Fruit fly (Drosophila melanogaster): ENCODE data around the gene Josd.
A peak's percentile ranks its signal among the peaks of the same experiment; 100 is the strongest.

The Josd gene

DNA sequence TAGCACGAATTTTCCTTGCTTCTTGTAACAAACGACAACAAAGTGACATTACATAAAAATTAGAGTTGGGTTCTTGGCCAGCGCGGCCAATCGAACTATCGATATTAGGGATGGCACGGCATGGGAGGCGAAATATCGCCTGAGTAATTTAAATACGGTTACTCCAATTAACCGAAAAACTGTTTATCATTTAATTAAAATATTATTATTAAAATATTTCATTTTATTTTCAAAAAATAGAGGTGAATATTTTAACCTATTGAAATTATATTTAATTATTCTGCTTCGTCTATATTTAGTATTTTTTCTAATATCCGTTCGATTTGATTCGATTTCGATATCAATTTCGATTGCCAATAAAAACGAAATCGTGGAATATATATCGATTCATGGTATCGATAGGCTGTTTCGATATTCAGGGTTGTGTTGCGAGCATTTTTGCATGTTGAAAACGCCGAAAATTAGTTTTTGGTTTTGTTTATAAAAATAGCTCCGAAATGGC lies 5.5 kb upstream of the Josd start, which contains the start of the genes Rbcn-3A and Spx (continued):
- TF ChIP-seq CG1024 (GFP tag; IDR thresholded peaks at IDR 0.05) (no peak), Fer2 (tag; optimal IDR thresholded peaks at IDR 0.05) (no peak), dm (GFP tag; optimal IDR thresholded peaks at IDR 0.05) (no peak), maf-S (GFP tag; optimal IDR thresholded peaks at IDR 0.05) (no peak), grau (tag; optimal IDR thresholded peaks at IDR 0.05) (peak; percentile 53), CG6654 (GFP tag; optimal IDR thresholded peaks at IDR 0.05) (no peak), CG5245 (GFP tag; optimal IDR thresholded peaks at IDR 0.05) (no peak), CG2875 (GFP tag; optimal IDR thresholded peaks at IDR 0.05) (no peak), CG6791 (GFP tag; IDR thresholded peaks at IDR 0.05; ENCODE audit: partially characterized antibody) (peak; percentile 90), CG7786 (GFP tag; optimal IDR thresholded peaks at IDR 0.05) (no peak), chif (GFP tag; optimal IDR thresholded peaks at IDR 0.05) (no peak), vfl (GFP tag; optimal IDR thresholded peaks at IDR 0.05) (no peak), zen (tag; optimal IDR thresholded peaks at IDR 0.05) (no peak), CG10979 (tag; optimal IDR thresholded peaks at IDR 0.05) (peak; percentile 2), Hmr (GFP tag; optimal IDR thresholded peaks at IDR 0.05) (peak; percentile 27), CG17912 (GFP tag; optimal IDR thresholded peaks at IDR 0.05) (no peak), Sox100B (GFP tag; optimal IDR thresholded peaks at IDR 0.05) (peak; percentile 5), CG17361 (GFP tag; IDR thresholded peaks at IDR 0.05) (peak; percentile 62; the same call in 2 of the 3 replicates), Hey (tag; optimal IDR thresholded peaks at IDR 0.05) (no peak), CG12236 (GFP tag; optimal IDR thresholded peaks at IDR 0.05) (no peak), Usf (GFP tag; optimal IDR thresholded peaks at IDR 0.05) (no peak), dimm (GFP tag; IDR thresholded peaks at IDR 0.05) (no peak), CG14667 (GFP tag; IDR thresholded peaks at IDR 0.05) (no peak), vnd (GFP tag; IDR thresholded peaks at IDR 0.05; ENCODE audit: partially characterized antibody) (peak; percentile 85), CG5180 (GFP tag; optimal IDR thresholded peaks at IDR 0.05) (no peak), CG31388 (GFP tag; optimal IDR thresholded peaks at IDR 0.05) (no peak), stc (GFP tag; IDR thresholded peaks at IDR 0.05) (no peak), CG10274 (GFP tag; optimal IDR thresholded peaks at IDR 0.05) (no peak), Lpt (GFP tag; optimal IDR thresholded peaks at IDR 0.05) (no peak), BEAF-32 (GFP tag; optimal IDR thresholded peaks at IDR 0.05) (peak; percentile 87), gro (GFP tag; optimal IDR thresholded peaks at IDR 0.05) (no peak), CG7987 (GFP tag; optimal IDR thresholded peaks at IDR 0.05) (no peak), CG31441 (GFP tag; IDR thresholded peaks at IDR 0.05) (peak; percentile 36; the same call in 1 of the 2 replicates), onecut (GFP tag; IDR thresholded peaks at IDR 0.05) (no peak), CG16863 (GFP tag; optimal IDR thresholded peaks at IDR 0.05) (no peak), ssp (GFP tag; IDR thresholded peaks at IDR 0.05) (no peak), yki (optimal IDR thresholded peaks at IDR 0.05) (no peak), CG4404 (GFP tag; IDR thresholded peaks at IDR 0.05) (no peak), CTCF (GFP tag; optimal IDR thresholded peaks at IDR 0.05) (no peak), eyg (GFP tag; optimal IDR thresholded peaks at IDR 0.05) (no peak), Fer3 (tag; optimal IDR thresholded peaks at IDR 0.05) (no peak), CG9437 (GFP tag; optimal IDR thresholded peaks at IDR 0.05) (no peak), Hr51 (GFP tag; optimal IDR thresholded peaks at IDR 0.05) (peak in 1 of 2 experiments; percentile 35), CG42726 (GFP tag; IDR thresholded peaks at IDR 0.05; ENCODE audit: partially characterized antibody) (peak; percentile 68; the same call in 1 of the 2 replicates), CoRest (tag; optimal IDR thresholded peaks at IDR 0.05) (peak; percentile 69), Xbp1 (GFP tag; optimal IDR thresholded peaks at IDR 0.05) (peak; percentile 40), sima (GFP tag; optimal IDR thresholded peaks at IDR 0.05) (no peak), CG12744 (GFP tag; optimal IDR thresholded peaks at IDR 0.05) (no peak), sug (tag; optimal IDR thresholded peaks at IDR 0.05) (peak; percentile 33), oc (tag; optimal IDR thresholded peaks at IDR 0.05) (no peak), Mad (GFP tag; optimal IDR thresholded peaks at IDR 0.05) (no peak), da (GFP tag; optimal IDR thresholded peaks at IDR 0.05) (no peak)
